Worm (Caenorhabditis elegans) whole organism, L1 larva: ENCODE measurements around the gene ife-1.
A peak's percentile ranks its signal among the peaks of the same experiment; 100 is the strongest.

Experiments
- C04F5.9 ChIP-seq: sonication (generic microtip); optimal IDR thresholded peaks from 2 replicates; lab custom pipeline; 2016; ENCODE audit warnings: missing genetic modification characterization, missing compliant biosample characterization
- C16A3.4 ChIP-seq: fragments of 150-350 bp; optimal IDR thresholded peaks from 2 replicates; lab custom pipeline; 2014; ENCODE audit warnings: missing biosample characterization, missing genetic modification characterization
- F16B12.6 ChIP-seq: fragments of 150-350 bp; optimal IDR thresholded peaks from 2 replicates; lab custom pipeline; 2014; ENCODE audit warnings: missing biosample characterization, missing genetic modification characterization
- ama-1 ChIP-seq: fragments of 150-350 bp; optimal IDR thresholded peaks from 2 replicates; lab custom pipeline; 2014
- blmp-1 ChIP-seq: fragments of 150-350 bp; optimal IDR thresholded peaks from 2 replicates; lab custom pipeline; 2014; ENCODE audit warnings: missing biosample characterization, missing genetic modification characterization
- ceh-82 ChIP-seq, 3 experiments: fragments of 150-350 bp in 1 of 3; sonication (generic microtip) in 2 of 3; optimal IDR thresholded peaks; 2 replicates each; lab custom pipeline; 2014 to 2017; ENCODE audit warnings: missing biosample characterization in 3 of 3, missing genetic modification characterization in 3 of 3
- ceh-88 ChIP-seq: fragments of 200-800 bp; sonication (Bioruptor generic); IDR thresholded peaks from 2 replicates; pipeline ENCODE4 v1.3.6; 2022; ENCODE audit warnings: missing genetic modification characterization, missing compliant biosample characterization
- dpl-1 ChIP-seq, 3 experiments: fragments of 150-350 bp in 2 of 3; sonication (generic microtip) in 1 of 3; optimal IDR thresholded peaks; 2 replicates each; lab custom pipeline; 2014 to 2017; ENCODE audit warnings: missing biosample characterization in 3 of 3, missing genetic modification characterization in 3 of 3, missing genetic modification reagents in 3 of 3
- dsc-1 ChIP-seq: sonication (generic microtip); optimal IDR thresholded peaks from 2 replicates; lab custom pipeline; 2016; ENCODE audit warnings: mild to moderate bottlenecking, missing genetic modification characterization, missing compliant biosample characterization
- efl-1 ChIP-seq, 4 experiments: fragments of 150-350 bp; optimal IDR thresholded peaks in 3 of 4; peaks in 1 of 4; 1 replicate in 1 of 4; 2 replicates in 3 of 4; lab custom pipeline; 2014; ENCODE audit warnings: missing biosample characterization in 2 of 4, missing genetic modification characterization in 2 of 4, missing genetic modification reagents in 2 of 4
- efl-3 ChIP-seq: fragments of 200-800 bp; sonication (Bioruptor generic); optimal IDR thresholded peaks from 2 replicates; lab custom pipeline; 2018; ENCODE audit warnings: mild to moderate bottlenecking, missing genetic modification characterization, missing compliant biosample characterization
- egl-13 ChIP-seq: sonication (generic microtip); optimal IDR thresholded peaks from 2 replicates; lab custom pipeline; 2016; ENCODE audit warnings: missing genotype, missing genetic modification reagents, missing genetic modification characterization, missing compliant biosample characterization
- elt-3 ChIP-seq, 6 experiments: fragments of 150-350 bp in 1 of 6; sonication (generic microtip); optimal IDR thresholded peaks; 2 replicates each; lab custom pipeline; 2017 to 2018; ENCODE audit warnings: missing biosample characterization in 6 of 6, missing genetic modification characterization in 6 of 6, inconsistent platforms in 1 of 6
- fkh-10 ChIP-seq: sonication (generic microtip); optimal IDR thresholded peaks from 2 replicates; lab custom pipeline; 2017; ENCODE audit warnings: missing biosample characterization, missing genetic modification reagents, missing genetic modification characterization
- fkh-8 ChIP-seq: sonication (generic microtip); optimal IDR thresholded peaks from 2 replicates; lab custom pipeline; 2016; ENCODE audit warnings: mild to moderate bottlenecking, missing genetic modification characterization, missing compliant biosample characterization
- fos-1 ChIP-seq: fragments of 150-350 bp; optimal IDR thresholded peaks from 2 replicates; lab custom pipeline; 2014; ENCODE audit warnings: missing biosample characterization, missing genetic modification characterization
- grh-1 ChIP-seq: fragments of 200-800 bp; sonication (Bioruptor generic); IDR thresholded peaks from 2 replicates; pipeline ENCODE4 v1.3.6; 2022; ENCODE audit warnings: missing genetic modification reagents, missing genetic modification characterization, missing compliant biosample characterization
- irx-1 ChIP-seq: sonication (generic microtip); optimal IDR thresholded peaks from 2 replicates; lab custom pipeline; 2016; ENCODE audit warnings: missing genetic modification characterization, missing compliant biosample characterization
- isw-1 ChIP-seq: fragments of 200-800 bp; sonication (Bioruptor generic); IDR thresholded peaks from 2 replicates; pipeline ENCODE4 v1.3.6; 2022; ENCODE audit warnings: missing genetic modification characterization, missing compliant biosample characterization
- jun-1 ChIP-seq: fragments of 150-350 bp; optimal IDR thresholded peaks from 2 replicates; lab custom pipeline; 2014; ENCODE audit warnings: missing biosample characterization, missing genetic modification reagents, missing genetic modification characterization
- lin-14 ChIP-seq: fragments of 200-800 bp; sonication (Bioruptor generic); optimal IDR thresholded peaks from 2 replicates; lab custom pipeline; 2018; ENCODE audit warnings: mild to moderate bottlenecking, missing genetic modification characterization, moderate library complexity, missing compliant biosample characterization
- lin-15B ChIP-seq: fragments of 150-350 bp; sonication (generic microtip); optimal IDR thresholded peaks from 3 replicates; lab custom pipeline; 2014; ENCODE audit warnings: missing biosample characterization, missing genetic modification characterization
- lin-35 ChIP-seq, 2 experiments: fragments of 150-350 bp; optimal IDR thresholded peaks; 2 replicates each; lab custom pipeline; 2014; ENCODE audit warnings: missing biosample characterization in 2 of 2, missing genetic modification characterization in 2 of 2, missing genetic modification reagents in 2 of 2
- lsy-2 ChIP-seq, 2 experiments: fragments of 150-350 bp; optimal IDR thresholded peaks; 2 replicates each; lab custom pipeline; 2014; ENCODE audit warnings: missing biosample characterization in 2 of 2, missing genetic modification characterization in 2 of 2
- mab-9 ChIP-seq: fragments of 200-800 bp; sonication (Bioruptor generic); IDR thresholded peaks from 2 replicates; pipeline ENCODE4 v1.3.6; 2022; ENCODE audit warnings: missing genetic modification reagents, missing genetic modification characterization, missing compliant biosample characterization
- mdl-1 ChIP-seq, 2 experiments: fragments of 150-350 bp; optimal IDR thresholded peaks; 2 replicates each; lab custom pipeline; 2014 to 2017; ENCODE audit warnings: missing biosample characterization in 2 of 2, missing genetic modification characterization in 2 of 2, inconsistent platforms in 1 of 2
- mep-1 ChIP-seq: fragments of 150-350 bp; optimal IDR thresholded peaks from 2 replicates; lab custom pipeline; 2014; ENCODE audit warnings: missing biosample characterization, missing genetic modification characterization
- nhr-19 ChIP-seq: fragments of 200-800 bp; sonication (Bioruptor generic); conservative IDR thresholded peaks from 2 replicates; pipeline ENCODE4 v1.3.6; 2022; ENCODE audit warnings: missing genetic modification characterization, missing compliant biosample characterization
- nhr-20 ChIP-seq: sonication (generic microtip); optimal IDR thresholded peaks from 2 replicates; lab custom pipeline; 2016; ENCODE audit warnings: mild to moderate bottlenecking, missing genetic modification characterization, missing compliant biosample characterization
- nhr-237 ChIP-seq: fragments of 150-350 bp; optimal IDR thresholded peaks from 2 replicates; lab custom pipeline; 2014; ENCODE audit warnings: missing biosample characterization, missing genetic modification characterization
- nhr-28 ChIP-seq: fragments of 150-350 bp; optimal IDR thresholded peaks from 2 replicates; lab custom pipeline; 2014; ENCODE audit warnings: missing biosample characterization, missing genetic modification characterization
- nhr-47 ChIP-seq: sonication (generic microtip); optimal IDR thresholded peaks from 2 replicates; lab custom pipeline; 2016; ENCODE audit warnings: mild to moderate bottlenecking, missing genetic modification characterization, moderate library complexity, missing compliant biosample characterization
- nhr-71 ChIP-seq: sonication (generic microtip); optimal IDR thresholded peaks from 2 replicates; lab custom pipeline; 2016; ENCODE audit warnings: mild to moderate bottlenecking, missing genetic modification characterization, moderate library complexity, missing compliant biosample characterization
- nhr-85 ChIP-seq: sonication (generic microtip); peaks from one replicate; lab custom pipeline; 2016; ENCODE audit warnings: missing genetic modification characterization, inconsistent platforms, missing compliant biosample characterization
- nhr-90 ChIP-seq: sonication (generic microtip); optimal IDR thresholded peaks from 2 replicates; lab custom pipeline; 2016; ENCODE audit warnings: mild to moderate bottlenecking, missing genetic modification characterization, missing compliant biosample characterization; ENCODE audit not compliant: poor library complexity
- rnt-1 ChIP-seq: sonication (generic microtip); optimal IDR thresholded peaks from 2 replicates; lab custom pipeline; 2016; ENCODE audit warnings: mild to moderate bottlenecking, missing genetic modification characterization, moderate library complexity, missing compliant biosample characterization
- skn-1 ChIP-seq: fragments of 150-350 bp; optimal IDR thresholded peaks from 2 replicates; lab custom pipeline; 2014; ENCODE audit warnings: missing biosample characterization, missing genetic modification characterization
- snpc-4 ChIP-seq: fragments of 150-350 bp; optimal IDR thresholded peaks from 2 replicates; lab custom pipeline; 2014; ENCODE audit warnings: missing biosample characterization, missing genetic modification characterization
- snu-23 ChIP-seq: sonication (generic microtip); optimal IDR thresholded peaks from 2 replicates; lab custom pipeline; 2016; ENCODE audit warnings: missing genetic modification characterization, missing compliant biosample characterization
- sox-4 ChIP-seq: sonication (generic microtip); optimal IDR thresholded peaks from 2 replicates; lab custom pipeline; 2016; ENCODE audit warnings: missing genetic modification characterization, missing compliant biosample characterization
- swsn-7 ChIP-seq: sonication (generic microtip); optimal IDR thresholded peaks from 2 replicates; lab custom pipeline; 2016; ENCODE audit warnings: missing genetic modification characterization, missing compliant biosample characterization
- tbx-2 ChIP-seq: sonication (generic microtip); optimal IDR thresholded peaks from 2 replicates; lab custom pipeline; 2016; ENCODE audit warnings: missing genetic modification characterization, missing compliant biosample characterization
- unc-130 ChIP-seq: fragments of 150-350 bp; optimal IDR thresholded peaks from 2 replicates; lab custom pipeline; 2017; ENCODE audit warnings: missing biosample characterization, missing genetic modification characterization, inconsistent platforms
- unc-86 ChIP-seq: sonication (generic microtip); optimal IDR thresholded peaks from 2 replicates; lab custom pipeline; 2016; ENCODE audit warnings: missing genetic modification characterization, missing compliant biosample characterization
- unc-98 ChIP-seq: fragments of 200-800 bp; sonication (Bioruptor generic); IDR thresholded peaks from 2 replicates; pipeline ENCODE4 v1.3.6; 2022; ENCODE audit warnings: missing genetic modification characterization, missing compliant biosample characterization
- xbp-1 ChIP-seq: sonication (generic microtip); optimal IDR thresholded peaks from 2 replicates; lab custom pipeline; 2016; ENCODE audit warnings: missing genetic modification characterization, missing compliant biosample characterization
- zip-4 ChIP-seq: fragments of 200-800 bp; sonication (Bioruptor generic); optimal IDR thresholded peaks from 2 replicates; lab custom pipeline; 2018; ENCODE audit warnings: mild to moderate bottlenecking, missing genetic modification characterization, moderate library complexity, missing compliant biosample characterization
- ztf-11 ChIP-seq, 2 experiments: sonication (generic microtip); optimal IDR thresholded peaks; 2 replicates each; lab custom pipeline; 2016 to 2017; ENCODE audit warnings: missing genetic modification characterization in 2 of 2, missing biosample characterization in 1 of 2, missing compliant biosample characterization in 1 of 2
- ztf-4 ChIP-seq: fragments of 150-350 bp; optimal IDR thresholded peaks from 2 replicates; lab custom pipeline; 2014; ENCODE audit warnings: missing biosample characterization, missing genetic modification characterization

ife-1 gene

ce11 chrIII:13343117-13343516 is at the start of gene ife-1:
ife-1 (plus strand) TSS chrIII:13343417.
- TF ChIP-seq C04F5.9 (tag; lab: Kevin White, UChicago) (no peak), sox-4 (tag; lab: Kevin White, UChicago) (no peak), lin-15B (no peak), tbx-2 (tag; lab: Kevin White, UChicago) (no peak), elt-3 (tag; optimal IDR thresholded peaks at IDR 0.05; lab: Kevin White, UChicago) (no peak), nhr-28 (tag; lab: Kevin White, UChicago) (no peak), ceh-88 (GFP tag; lab: Robert Waterston, UW) (no peak), jun-1 (no peak), ama-1 (no peak), fkh-10 (GFP tag; lab: Kevin White, UChicago) (no peak), unc-86 (no peak), C16A3.4 (tag; lab: Kevin White, UChicago) (no peak), grh-1 (no peak)

- TF ChIP-seq xbp-1 (tag; lab: Kevin White, UChicago): peak; percentile 73
- TF ChIP-seq unc-130 (tag; lab: Kevin White, UChicago): peak; percentile 70
- peak; percentile 28 for TF ChIP-seq nhr-237 (tag; lab: Kevin White, UChicago)
- TF ChIP-seq elt-3 (tag; optimal IDR thresholded peaks at IDR 0.05; lab: Kevin White, UChicago): peak in 1 of 6 experiments; percentile 29
- peak; percentile 76 for TF ChIP-seq isw-1
- TF ChIP-seq ceh-88 (GFP tag; lab: Robert Waterston, UW): peak; percentile 81
- peak; percentile 81 to 82 for TF ChIP-seq lsy-2 (tag; optimal IDR thresholded peaks at IDR 0.05; lab: Kevin White, UChicago)
- TF ChIP-seq rnt-1: peak; percentile 77
- TF ChIP-seq fkh-8 (tag; lab: Kevin White, UChicago): peak; percentile 53
- peak; percentile 74 to 87 for TF ChIP-seq efl-1 (optimal IDR thresholded peaks at IDR 0.05; lab: Kevin White, UChicago)
- TF ChIP-seq efl-1 (GFP tag; optimal IDR thresholded peaks at IDR 0.05 in 1 of 2; lab: Kevin White, UChicago): peak; percentile 87 to 98
- peak in 1 of 2 experiments; percentile 28 for TF ChIP-seq mdl-1 (tag; optimal IDR thresholded peaks at IDR 0.05; lab: Kevin White, UChicago)
- TF ChIP-seq ztf-11 (tag; optimal IDR thresholded peaks at IDR 0.05; lab: Kevin White, UChicago): peak in 1 of 2 experiments; percentile 34
- TF ChIP-seq mab-9 (GFP tag; lab: Robert Waterston, UW): 0 out of 2 replicates have a peak, but pooled peaks have one; percentile 55
- peak; percentile 72 for TF ChIP-seq mep-1 (tag; lab: Kevin White, UChicago)
- TF ChIP-seq nhr-19 (GFP tag; lab: Robert Waterston, UW): peak; percentile 84
- peak; percentile 68 for TF ChIP-seq nhr-20 (tag; lab: Kevin White, UChicago)
- peak; percentile 70 for TF ChIP-seq dsc-1 (tag; lab: Kevin White, UChicago)
- TF ChIP-seq dpl-1 (GFP tag; optimal IDR thresholded peaks at IDR 0.05; lab: Kevin White, UChicago): peak; percentile 77 to 89 (median 85)
- peak; percentile 23 for TF ChIP-seq fos-1 (tag; lab: Kevin White, UChicago)
- TF ChIP-seq unc-98 (GFP tag; lab: Robert Waterston, UW): peak; percentile 41; the same call in 1 of the 2 replicates
- peak; percentile 63 for TF ChIP-seq unc-86
- peak; percentile 86 to 89 for TF ChIP-seq lin-35 (GFP tag; optimal IDR thresholded peaks at IDR 0.05; lab: Kevin White, UChicago)
- peak; percentile 73 for TF ChIP-seq grh-1
- TF ChIP-seq blmp-1 (tag; lab: Kevin White, UChicago): peak; percentile 33
- peak; percentile 81 for TF ChIP-seq nhr-71
- TF ChIP-seq lin-14: peak; percentile 64
- TF ChIP-seq F16B12.6 (tag; lab: Kevin White, UChicago): peak; percentile 22
- peak; percentile 84 for TF ChIP-seq nhr-47 (tag; lab: Kevin White, UChicago)
- peak; percentile 72 for TF ChIP-seq irx-1 (tag; lab: Kevin White, UChicago)
- TF ChIP-seq snpc-4 (tag; lab: Kevin White, UChicago): peak; percentile 38
- peak; percentile 72 for TF ChIP-seq swsn-7 (tag; lab: Kevin White, UChicago)
- peak; percentile 26 for TF ChIP-seq ztf-4 (tag; lab: Kevin White, UChicago)
- TF ChIP-seq nhr-90: peak; percentile 65
- peak; percentile 32 for TF ChIP-seq zip-4 (GFP tag; lab: Kevin White, UChicago)
- TF ChIP-seq ceh-82 (tag; optimal IDR thresholded peaks at IDR 0.05; lab: Kevin White, UChicago): peak; percentile 52 to 78 (median 67)
- peak; percentile 91 for TF ChIP-seq nhr-85 (tag; lab: Kevin White, UChicago)
- peak; percentile 82 for TF ChIP-seq snu-23
- peak; percentile 51 for TF ChIP-seq egl-13 (tag; lab: Kevin White, UChicago)
- peak; percentile 52 for TF ChIP-seq skn-1 (tag; lab: Kevin White, UChicago)
- peak; percentile 53 for TF ChIP-seq sox-4 (tag; lab: Kevin White, UChicago)
- TF ChIP-seq tbx-2 (tag; lab: Kevin White, UChicago): peak; percentile 69
- TF ChIP-seq lin-15B: peak; percentile 80
- TF ChIP-seq efl-3: peak; percentile 5
Observed at ce11 chrIII:13296289-13296874, 46.8 kb upstream of the ife-1 start, which contains the start of gene npp-18. npp-18 (plus strand) TSS chrIII:13296853.
